Worm (Caenorhabditis elegans) whole organism, mixed stage, embryonic: Measurements from ENCODE around the gene F19B10.5.

Experiments used
- blmp-1 ChIP-seq: fragments of 150-350 bp; optimal IDR thresholded peaks from 2 replicates; lab custom pipeline; 2014; ENCODE audit warnings: missing biosample characterization, missing genetic modification characterization
- ces-1 ChIP-seq: fragments of 150-350 bp; optimal IDR thresholded peaks from 2 replicates; lab custom pipeline; 2014; ENCODE audit warnings: missing biosample characterization, missing genetic modification reagents, missing genetic modification characterization
- lsy-2 ChIP-seq: fragments of 150-350 bp; optimal IDR thresholded peaks from 2 replicates; lab custom pipeline; 2014; ENCODE audit warnings: missing biosample characterization, missing genetic modification characterization
- pha-4 ChIP-seq: fragments of 150-350 bp; optimal IDR thresholded peaks from 2 replicates; lab custom pipeline; 2018; ENCODE audit warnings: missing biosample characterization, missing genetic modification reagents, missing genetic modification characterization

- no peak for TF ChIP-seq lsy-2 (tag; lab: Kevin White, UChicago)
- no peak for TF ChIP-seq ces-1 (GFP tag; lab: Kevin White, UChicago)
- no peak for TF ChIP-seq pha-4 (tag; lab: Kevin White, UChicago)
- no peak for TF ChIP-seq blmp-1 (tag; lab: Kevin White, UChicago)
Measured at ce11 chrII:3630810-3631209, 24.7 kb upstream of the F19B10.5 start, which contains the start of gene M151.2.
